Fruit fly (Drosophila melanogaster) whole organism, embryonic: ENCODE measurements around the gene Capr.

ENCODE experiments used
- Med ChIP-seq: fragments of 200-800 bp; sonication (Bioruptor generic); peaks from one replicate; lab custom pipeline; 2016; ENCODE audit warnings: missing biosample characterization, missing genetic modification characterization, mild to moderate bottlenecking, inconsistent platforms, moderate library complexity
- row ChIP-seq: fragments of 200-800 bp; sonication (Bioruptor generic); IDR thresholded peaks from 3 replicates; pipeline ENCODE4 v1.3.6; 2022; ENCODE audit warnings: missing biosample characterization, missing genetic modification characterization

DNA sequence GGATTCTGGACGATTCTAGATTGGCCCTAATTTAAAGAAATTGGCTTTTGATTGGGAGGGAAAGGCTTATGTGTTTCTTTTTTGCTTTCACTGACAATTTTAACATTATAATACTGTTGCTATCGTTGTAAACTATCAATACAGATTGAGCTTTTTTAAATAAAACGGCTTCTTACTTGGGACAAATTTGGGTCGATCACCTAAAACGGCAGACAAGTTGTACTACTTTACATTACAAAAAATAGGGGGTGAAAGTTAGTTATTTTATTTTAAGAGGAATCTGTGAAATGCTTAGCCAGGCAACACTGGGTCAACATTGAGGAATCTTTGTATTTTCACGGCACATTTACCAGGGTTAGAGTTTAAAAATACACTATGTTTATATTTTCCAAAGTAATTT, 25.2 kb upstream of the Capr start, which contains the start of gene Dic4:
- no peak for TF ChIP-seq Med
- TF ChIP-seq row (GFP tag; lab: Robert Waterston, UW): no peak
